Worm (Caenorhabditis elegans): ENCODE results near the gene cdr-1.

The cdr-1 gene

DNA sequence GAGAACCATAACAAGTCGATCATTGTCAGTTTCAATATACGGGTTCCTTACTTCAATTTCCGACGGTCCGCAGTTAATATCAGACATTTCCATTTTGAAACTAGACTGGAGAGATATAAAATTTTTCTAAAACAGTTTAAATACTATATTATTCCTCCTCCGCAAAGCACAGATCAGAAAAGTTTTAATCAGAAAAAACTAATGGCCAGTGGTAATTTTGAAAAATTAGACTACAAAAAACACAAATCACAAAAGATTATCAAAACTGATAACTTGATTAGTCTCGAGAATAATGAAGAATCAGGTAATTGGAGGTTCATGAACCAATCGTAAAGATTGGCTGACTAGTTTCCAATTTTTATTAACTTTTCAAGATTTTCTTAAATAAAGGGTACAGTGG is 35.1 kb upstream of the cdr-1 start, which contains the start of gene T06C12.9:
TSS of gene T06C12.9 (minus strand) at position 101 of the 400 bp plus-strand sequence.
- TF ChIP-seq Y56A3A.18 (GFP tag; IDR thresholded peaks at IDR 0.05) = no peak

DNA sequence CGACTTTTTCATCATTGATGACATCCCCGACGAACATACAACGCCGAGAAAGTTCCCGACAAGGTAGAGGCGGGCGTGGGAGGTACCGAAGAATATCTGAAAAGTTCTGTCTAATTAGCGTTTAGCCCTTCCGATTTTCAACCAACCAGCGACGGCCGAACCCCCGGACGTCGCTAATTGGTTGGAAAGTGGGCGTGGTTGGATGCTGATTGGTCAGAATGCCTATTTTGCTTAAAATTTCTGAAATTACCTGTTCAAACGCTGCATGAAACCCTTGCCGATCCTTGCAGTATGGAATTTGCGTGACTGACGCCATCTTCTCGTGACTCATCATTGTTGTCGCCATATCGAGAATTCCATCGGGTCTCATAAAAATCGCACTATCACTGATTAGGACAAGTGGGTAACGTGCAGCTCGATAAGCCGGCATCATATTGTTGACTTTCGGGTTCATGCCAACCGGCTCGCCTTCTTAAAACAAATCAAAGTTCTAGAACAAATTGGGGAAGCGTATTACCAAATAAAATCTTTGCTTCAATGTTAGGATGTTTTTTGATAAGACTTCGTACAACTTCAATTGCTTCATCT is 33.3 kb upstream of the cdr-1 start:
- peak; percentile 32; the same call in 1 of the 2 replicates for TF ChIP-seq dox-1 (GFP tag; IDR thresholded peaks at IDR 0.05)
- no peak for TF ChIP-seq cebp-1 (GFP tag; IDR thresholded peaks at IDR 0.05)
- TF ChIP-seq cebp-1 (tag; optimal IDR thresholded peaks at IDR 0.05) = peak; percentile 21
- TF ChIP-seq nhr-80 (tag; optimal IDR thresholded peaks at IDR 0.05) = peak; percentile 72
- TF ChIP-seq K12H6.12 (tag; optimal IDR thresholded peaks at IDR 0.05) = no peak
- no peak for TF ChIP-seq unc-130 (GFP tag; optimal IDR thresholded peaks at IDR 0.05)
- TF ChIP-seq ztf-22 (GFP tag; optimal IDR thresholded peaks at IDR 0.05) = peak; percentile 26
- peak; percentile 55; the same call in 1 of the 2 replicates for TF ChIP-seq nfyb-1 (GFP tag; IDR thresholded peaks at IDR 0.05)
- TF ChIP-seq egl-44 (GFP tag; IDR thresholded peaks at IDR 0.05) = 0 out of 2 replicates have a peak, but pooled peaks have one; percentile 23

DNA sequence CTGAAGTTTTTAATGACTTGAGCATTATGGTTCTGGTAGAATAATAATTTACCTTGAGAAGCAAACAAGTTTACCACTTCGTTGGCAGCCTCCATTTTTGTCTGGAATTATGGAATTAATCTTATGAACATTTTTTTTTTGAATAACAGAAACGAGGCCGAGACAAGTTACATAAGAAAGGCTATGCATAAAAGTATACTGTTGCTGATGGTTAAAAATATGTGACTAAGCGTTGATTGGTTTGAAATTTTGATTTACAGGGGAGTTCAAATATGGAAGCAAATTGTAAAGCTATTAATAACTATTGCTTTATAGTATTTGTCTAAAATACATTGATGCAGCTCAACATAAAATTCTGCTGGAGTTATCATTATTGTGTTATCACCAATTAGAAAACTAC is 32.4 kb upstream of the cdr-1 start, which contains the start of gene cgt-1:
TSS of gene cgt-1 (minus strand) at position 101 of the 400 bp plus-strand sequence.
- no peak for TF ChIP-seq Y67H2A.10 (GFP tag; conservative IDR thresholded peaks at IDR 0.05)

DNA sequence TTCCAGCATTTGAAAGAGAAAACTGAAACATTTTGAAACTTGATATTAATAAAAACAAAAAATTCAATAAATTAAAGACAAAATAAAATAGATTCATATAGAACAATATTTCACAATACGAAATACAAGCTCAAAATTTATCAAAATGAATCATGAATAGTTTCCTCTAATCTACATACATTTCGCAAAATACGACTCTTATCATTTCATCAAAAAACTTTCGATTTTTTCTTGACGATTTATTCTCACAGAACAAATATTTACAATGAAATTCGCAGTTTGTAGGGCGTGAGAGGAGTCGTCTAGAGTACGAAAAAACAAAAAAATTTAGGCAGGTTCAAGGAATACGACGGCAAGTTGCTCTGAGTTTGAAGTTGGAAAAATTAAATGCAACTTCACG is 31.0 kb upstream of the cdr-1 start:
- TF ChIP-seq B0336.3 (GFP tag; IDR thresholded peaks at IDR 0.05) (no peak), cebp-1 (GFP tag; IDR thresholded peaks at IDR 0.05) (no peak), cebp-1 (tag; optimal IDR thresholded peaks at IDR 0.05) (peak; percentile 28), nhr-80 (tag; optimal IDR thresholded peaks at IDR 0.05) (peak; percentile 31)

DNA sequence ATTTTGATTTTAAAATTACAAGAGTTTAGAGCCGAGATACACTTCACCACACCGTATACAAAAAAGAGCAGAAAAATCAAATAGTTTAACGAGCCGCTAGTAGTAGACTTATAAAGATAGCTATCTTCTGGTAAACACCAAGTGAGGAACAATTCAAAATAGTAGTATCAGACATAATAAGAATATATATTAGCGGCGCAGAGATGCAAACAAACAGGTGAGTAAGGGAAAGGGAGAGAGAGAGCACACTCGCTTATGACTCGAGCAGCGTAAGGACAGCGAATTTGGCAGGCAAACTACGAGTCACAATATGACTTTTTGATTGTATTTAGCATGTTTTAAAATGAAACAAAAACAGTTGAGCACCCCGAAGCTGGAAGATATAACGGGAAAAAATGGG is 29.8 kb upstream of the cdr-1 start:
- TF ChIP-seq nhr-80 (tag; optimal IDR thresholded peaks at IDR 0.05) (peak; percentile 74), F57A8.1 (GFP tag; optimal IDR thresholded peaks at IDR 0.05) (no peak)

DNA sequence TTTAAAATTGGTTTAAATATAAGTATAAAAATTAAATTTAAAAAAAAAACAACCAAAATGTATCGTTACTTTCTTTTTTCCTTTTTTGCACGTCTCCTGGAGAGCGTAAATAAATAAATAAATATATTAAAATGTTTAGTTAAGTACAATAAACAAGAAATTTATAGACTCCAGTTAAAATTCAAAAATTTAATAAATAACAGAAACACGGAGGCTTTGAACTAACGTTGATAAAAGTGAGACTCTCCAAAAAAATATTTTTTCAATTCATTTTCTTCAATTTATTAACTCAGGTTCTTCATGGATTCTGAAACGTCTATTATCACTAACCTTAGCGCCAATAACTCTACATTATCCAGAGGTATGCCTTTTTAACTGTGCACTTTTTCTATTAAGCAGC is 29.3 kb upstream of the cdr-1 start, which contains the start of gene T06C12.12:
TSS of gene T06C12.12 (plus strand) at position 301 of the 400 bp plus-strand sequence.
- TF ChIP-seq K11D2.4 (GFP tag; IDR thresholded peaks at IDR 0.05) = no peak
- TF ChIP-seq ccch-3 (GFP tag; optimal IDR thresholded peaks at IDR 0.05) = no peak
- no peak for TF ChIP-seq B0261.1 (tag; optimal IDR thresholded peaks at IDR 0.05)
- no peak for TF ChIP-seq nfya-1 (tag; optimal IDR thresholded peaks at IDR 0.05; ENCODE audit: borderline replicate concordance, insufficient read depth)
- no peak for TF ChIP-seq mes-4 (tag; optimal IDR thresholded peaks at IDR 0.05)
- TF ChIP-seq gei-17 (GFP tag; optimal IDR thresholded peaks at IDR 0.05) = no peak
- no peak for TF ChIP-seq sdz-38 (tag; optimal IDR thresholded peaks at IDR 0.05)
- no peak for TF ChIP-seq die-1 (tag; optimal IDR thresholded peaks at IDR 0.05)
- no peak for TF ChIP-seq pha-4 (tag; optimal IDR thresholded peaks at IDR 0.05)
- no peak for TF ChIP-seq ama-1 (optimal IDR thresholded peaks at IDR 0.05)
- TF ChIP-seq ama-1 (GFP tag; optimal IDR thresholded peaks at IDR 0.05) = no peak

DNA sequence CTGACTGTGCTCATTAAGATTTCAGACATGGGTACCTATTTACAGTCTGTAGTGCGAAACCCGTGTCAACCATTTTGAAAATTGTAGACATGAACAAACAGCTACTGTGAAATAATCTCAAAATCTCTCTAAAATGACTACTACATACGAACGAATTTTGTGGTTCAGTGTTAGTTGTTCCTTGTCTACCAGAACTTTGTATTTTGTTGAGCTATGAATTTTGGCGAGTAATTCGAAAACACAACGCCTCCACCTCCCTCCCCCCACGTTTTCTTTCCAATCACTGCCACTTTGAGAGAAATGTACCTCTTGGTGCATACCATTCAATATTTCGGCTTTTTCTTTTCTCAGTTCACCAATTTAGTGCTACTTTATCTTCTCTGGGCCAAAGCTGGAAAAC is 28.4 kb upstream of the cdr-1 start, which contains the start of gene T06C12.11:
TSS of gene T06C12.11 (plus strand) at position 301 of the 400 bp plus-strand sequence.
- TF ChIP-seq tlf-1 (GFP tag; optimal IDR thresholded peaks at IDR 0.05) (no peak), hsf-1 (GFP tag; IDR thresholded peaks at IDR 0.05) (no peak), akir-1 (GFP tag; optimal IDR thresholded peaks at IDR 0.05) (no peak), mes-4 (tag; optimal IDR thresholded peaks at IDR 0.05) (no peak), fkh-3 (tag; optimal IDR thresholded peaks at IDR 0.05) (no peak), him-1 (tag; optimal IDR thresholded peaks at IDR 0.05) (no peak), Y53G8AR.9 (GFP tag; conservative IDR thresholded peaks at IDR 0.05) (no peak), lin-26 (GFP tag; IDR thresholded peaks at IDR 0.05) (no peak), rpc-1 (optimal IDR thresholded peaks at IDR 0.05) (no peak), rpc-1 (tag; optimal IDR thresholded peaks at IDR 0.05) (no peak)
